Worm (Caenorhabditis elegans): ENCODE data around the gene Y62F5A.12.

DNA sequence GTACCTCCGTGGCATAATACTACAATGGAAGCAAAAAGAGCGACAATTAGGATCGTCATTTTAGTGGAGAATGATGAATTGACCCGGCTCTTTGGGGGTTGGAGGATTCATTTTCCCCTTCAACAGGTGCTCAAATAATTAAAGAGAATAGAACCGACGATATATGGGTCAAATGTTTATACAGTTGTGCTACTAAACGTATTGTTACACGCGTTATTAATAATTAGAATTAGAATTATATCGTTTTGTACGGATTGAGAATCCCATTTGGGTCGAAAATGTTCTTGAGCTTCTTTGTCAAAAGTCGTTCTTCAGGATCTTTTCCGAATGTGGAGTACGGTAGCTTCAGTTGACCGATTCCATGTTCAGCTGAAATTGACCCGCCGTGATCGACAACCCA lies 4.5 kb upstream of the Y62F5A.12 start, which contains the start of gene Y62F5A.9:
- no peak for TF ChIP-seq tab-1 (GFP tag; IDR thresholded peaks at IDR 0.05)
- TF ChIP-seq klf-2 (GFP tag; conservative IDR thresholded peaks at IDR 0.05) = no peak
- TF ChIP-seq T22C8.4 (GFP tag; IDR thresholded peaks at IDR 0.05) = no peak
- no peak for TF ChIP-seq flt-1 (GFP tag; IDR thresholded peaks at IDR 0.05)
- no peak for TF ChIP-seq ztf-23 (GFP tag; IDR thresholded peaks at IDR 0.05)
- TF ChIP-seq ref-1 (GFP tag; conservative IDR thresholded peaks at IDR 0.05) = no peak
- TF ChIP-seq ztf-29 (GFP tag; IDR thresholded peaks at IDR 0.05) = no peak
- no peak for TF ChIP-seq med-1 (GFP tag; optimal IDR thresholded peaks at IDR 0.05; ENCODE audit: insufficient read depth)
- no peak for TF ChIP-seq cog-1 (tag; optimal IDR thresholded peaks at IDR 0.05)
